Fruit fly (Drosophila melanogaster) whole organism, prepupa: ENCODE results near the gene ppk23.
A peak's percentile ranks its signal among the peaks of the same experiment; 100 is the strongest.

ENCODE experiments used
- Blimp-1 ChIP-seq: fragments of 200-800 bp; sonication (Bioruptor generic); optimal IDR thresholded peaks from 3 replicates; lab custom pipeline; 2017; ENCODE audit warnings: missing biosample characterization, missing genetic modification characterization, mild to moderate bottlenecking, moderate library complexity, missing genetic modification reagents
- CG10669 ChIP-seq: fragments of 200-800 bp; sonication (Bioruptor generic); optimal IDR thresholded peaks from 3 replicates; lab custom pipeline; 2018; ENCODE audit warnings: missing biosample characterization, mild to moderate bottlenecking, missing genetic modification characterization, moderate library complexity
- CG11294 ChIP-seq: fragments of 200-800 bp; sonication (Bioruptor generic); IDR thresholded peaks from 2 replicates; pipeline ENCODE4 v1.3.6; 2022; ENCODE audit warnings: missing biosample characterization, missing genetic modification characterization
- CG11902 ChIP-seq: fragments of 200-800 bp; sonication (Bioruptor generic); optimal IDR thresholded peaks from 3 replicates; lab custom pipeline; 2016; ENCODE audit warnings: missing biosample characterization, missing genetic modification characterization
- CG15336 ChIP-seq: fragments of 200-800 bp; sonication (Bioruptor generic); IDR thresholded peaks from 2 replicates; pipeline ENCODE4 v1.3.6; 2022; ENCODE audit warnings: missing biosample characterization, missing genetic modification characterization
- CG1621 ChIP-seq: fragments of 200-800 bp; sonication (Bioruptor generic); optimal IDR thresholded peaks from 3 replicates; lab custom pipeline; 2018; ENCODE audit warnings: missing biosample characterization, mild to moderate bottlenecking, missing genetic modification characterization
- CG3032 ChIP-seq: fragments of 200-800 bp; optimal IDR thresholded peaks from 2 replicates; lab custom pipeline; 2019; ENCODE audit warnings: missing biosample characterization, mild to moderate bottlenecking, missing genetic modification characterization, moderate library complexity
- CG31627 ChIP-seq: fragments of 200-800 bp; sonication (Bioruptor generic); optimal IDR thresholded peaks from 3 replicates; lab custom pipeline; 2016; ENCODE audit warnings: missing biosample characterization, missing genetic modification characterization
- CG32006 ChIP-seq: fragments of 200-800 bp; sonication (Bioruptor generic); optimal IDR thresholded peaks from 3 replicates; lab custom pipeline; 2017; ENCODE audit warnings: missing biosample characterization, mild to moderate bottlenecking, missing genetic modification characterization
- CG34406 ChIP-seq: fragments of 200-800 bp; sonication (Bioruptor generic); optimal IDR thresholded peaks from 3 replicates; lab custom pipeline; 2016; ENCODE audit warnings: missing biosample characterization, missing genetic modification characterization
- CG6276 ChIP-seq: fragments of 200-800 bp; sonication (Bioruptor generic); optimal IDR thresholded peaks from 2 replicates; lab custom pipeline; 2017; ENCODE audit warnings: missing biosample characterization, mild to moderate bottlenecking, missing genetic modification characterization
- CG6792 ChIP-seq: fragments of 200-800 bp; sonication (Bioruptor generic); optimal IDR thresholded peaks from 3 replicates; lab custom pipeline; 2016; ENCODE audit warnings: missing biosample characterization, missing genetic modification characterization
- CG6854 ChIP-seq: fragments of 200-800 bp; sonication (Bioruptor generic); optimal IDR thresholded peaks from 2 replicates; lab custom pipeline; 2017; ENCODE audit warnings: missing biosample characterization, mild to moderate bottlenecking, missing genetic modification characterization
- CG7368 ChIP-seq: fragments of 200-800 bp; sonication (Bioruptor generic); optimal IDR thresholded peaks from 3 replicates; lab custom pipeline; 2016; ENCODE audit warnings: missing biosample characterization, missing genetic modification characterization
- CG8119 ChIP-seq: fragments of 200-800 bp; sonication (Bioruptor generic); IDR thresholded peaks from 3 replicates; pipeline ENCODE4 v1.3.6; 2022; ENCODE audit warnings: missing biosample characterization, missing genetic modification characterization
- CG8319 ChIP-seq: fragments of 200-800 bp; sonication (Bioruptor generic); optimal IDR thresholded peaks from 3 replicates; lab custom pipeline; 2016; ENCODE audit warnings: missing biosample characterization, missing genetic modification characterization
- CG8632 ChIP-seq: fragments of 200-800 bp; sonication (Bioruptor generic); optimal IDR thresholded peaks from 3 replicates; lab custom pipeline; 2016; ENCODE audit warnings: missing biosample characterization, missing genetic modification characterization
- CG9139 ChIP-seq: fragments of 200-800 bp; sonication (Bioruptor generic); optimal IDR thresholded peaks from 3 replicates; lab custom pipeline; 2017; ENCODE audit warnings: missing biosample characterization, mild to moderate bottlenecking, missing genetic modification characterization
- Eip78C ChIP-seq: fragments of 200-800 bp; sonication (Bioruptor generic); peaks from one replicate; lab custom pipeline; 2016; ENCODE audit warnings: missing biosample characterization, missing genetic modification characterization
- Eip93F ChIP-seq: fragments of 200-800 bp; sonication (Bioruptor generic); optimal IDR thresholded peaks from 2 replicates; lab custom pipeline; 2016; ENCODE audit warnings: missing biosample characterization, mild to moderate bottlenecking, missing genetic modification characterization
- Ets21C ChIP-seq: fragments of 200-800 bp; sonication (Bioruptor generic); optimal IDR thresholded peaks from 3 replicates; lab custom pipeline; 2016; ENCODE audit warnings: missing biosample characterization, missing genetic modification characterization
- Ets96B ChIP-seq: fragments of 200-800 bp; optimal IDR thresholded peaks from 2 replicates; lab custom pipeline; 2019; ENCODE audit warnings: missing biosample characterization, mild to moderate bottlenecking, missing genetic modification characterization, moderate library complexity
- Gug ChIP-seq: fragments of 200-800 bp; sonication (Bioruptor generic); IDR thresholded peaks from 2 replicates; pipeline ENCODE4 v1.3.6; 2022; ENCODE audit warnings: missing biosample characterization, missing genetic modification characterization
- Hr38 ChIP-seq: sonication (Bioruptor generic); optimal IDR thresholded peaks from 2 replicates; lab custom pipeline; 2016; ENCODE audit warnings: missing biosample characterization, missing genetic modification characterization
- Hr39 ChIP-seq: fragments of 200-800 bp; sonication (Bioruptor generic); optimal IDR thresholded peaks from 2 replicates; lab custom pipeline; 2016; ENCODE audit warnings: missing biosample characterization, missing genetic modification characterization
- Hr4 ChIP-seq: fragments of 200-800 bp; sonication (Bioruptor generic); optimal IDR thresholded peaks from 3 replicates; lab custom pipeline; 2016; ENCODE audit warnings: missing biosample characterization, missing genetic modification characterization
- Lpt ChIP-seq: fragments of 200-800 bp; sonication (Bioruptor generic); optimal IDR thresholded peaks from 3 replicates; lab custom pipeline; 2016; ENCODE audit warnings: missing biosample characterization, missing genetic modification characterization
- Met ChIP-seq: fragments of 200-800 bp; sonication (Bioruptor generic); optimal IDR thresholded peaks from 3 replicates; lab custom pipeline; 2016; ENCODE audit warnings: missing biosample characterization, missing genetic modification characterization
- OdsH ChIP-seq: fragments of 200-800 bp; sonication (Bioruptor generic); optimal IDR thresholded peaks from 3 replicates; lab custom pipeline; 2016; ENCODE audit warnings: missing biosample characterization, missing genetic modification characterization
- Sox102F ChIP-seq: fragments of 200-800 bp; sonication (Bioruptor generic); optimal IDR thresholded peaks from 2 replicates; lab custom pipeline; 2016; ENCODE audit warnings: missing biosample characterization, mild to moderate bottlenecking, missing genetic modification characterization
- Sox15 ChIP-seq: fragments of 200-800 bp; sonication (Bioruptor generic); optimal IDR thresholded peaks from 3 replicates; lab custom pipeline; 2016; ENCODE audit warnings: missing biosample characterization, missing genetic modification characterization
- achi ChIP-seq: fragments of 200-800 bp; sonication (Bioruptor generic); optimal IDR thresholded peaks from 3 replicates; lab custom pipeline; 2016; ENCODE audit warnings: missing biosample characterization, missing genetic modification characterization
- acj6 ChIP-seq: fragments of 200-800 bp; sonication (Bioruptor generic); optimal IDR thresholded peaks from 3 replicates; lab custom pipeline; 2016; ENCODE audit warnings: missing biosample characterization, missing genetic modification characterization
- cyc ChIP-seq: fragments of 200-800 bp; sonication (Bioruptor generic); optimal IDR thresholded peaks from 3 replicates; lab custom pipeline; 2016; ENCODE audit warnings: missing biosample characterization, missing genetic modification characterization
- dac ChIP-seq: fragments of 200-800 bp; sonication (Bioruptor generic); optimal IDR thresholded peaks from 2 replicates; lab custom pipeline; 2017; ENCODE audit warnings: missing biosample characterization, mild to moderate bottlenecking, missing genetic modification characterization
- dsx ChIP-seq: fragments of 200-800 bp; optimal IDR thresholded peaks from 3 replicates; lab custom pipeline; 2019; ENCODE audit warnings: missing biosample characterization, mild to moderate bottlenecking, missing genetic modification characterization, moderate library complexity; ENCODE audit not compliant: poor library complexity, severe bottlenecking
- eg ChIP-seq: fragments of 200-800 bp; sonication (Bioruptor generic); IDR thresholded peaks from 3 replicates; pipeline ENCODE4 v1.3.6; 2022; ENCODE audit warnings: missing biosample characterization, missing genetic modification characterization
- esn ChIP-seq: fragments of 200-800 bp; sonication (Bioruptor generic); optimal IDR thresholded peaks from 2 replicates; lab custom pipeline; 2016; ENCODE audit warnings: missing biosample characterization, mild to moderate bottlenecking, missing genetic modification characterization, moderate library complexity
- fd59A ChIP-seq: fragments of 200-800 bp; sonication (Bioruptor generic); optimal IDR thresholded peaks from 2 replicates; lab custom pipeline; 2017; ENCODE audit warnings: missing biosample characterization, mild to moderate bottlenecking, missing genetic modification characterization, missing genetic modification reagents
- fkh ChIP-seq: fragments of 200-800 bp; sonication (Bioruptor generic); optimal IDR thresholded peaks from 3 replicates; lab custom pipeline; 2017; ENCODE audit warnings: missing biosample characterization, mild to moderate bottlenecking, missing genetic modification characterization, moderate library complexity
- lz ChIP-seq: fragments of 200-800 bp; sonication (Bioruptor generic); optimal IDR thresholded peaks from 3 replicates; lab custom pipeline; 2016; ENCODE audit warnings: missing biosample characterization, missing genetic modification characterization
- net ChIP-seq: fragments of 200-800 bp; sonication (Bioruptor generic); optimal IDR thresholded peaks from 3 replicates; lab custom pipeline; 2016; ENCODE audit warnings: missing biosample characterization, missing genetic modification characterization
- salr ChIP-seq, 2 experiments: fragments of 200-800 bp; sonication (Bioruptor generic); optimal IDR thresholded peaks; 3 replicates each; lab custom pipeline; 2016 to 2018; ENCODE audit warnings: missing biosample characterization in 2 of 2, missing genetic modification characterization in 2 of 2, mild to moderate bottlenecking in 1 of 2
- spab ChIP-seq: fragments of 200-800 bp; sonication (Bioruptor generic); optimal IDR thresholded peaks from 2 replicates; lab custom pipeline; 2017; ENCODE audit warnings: missing biosample characterization, mild to moderate bottlenecking, missing genetic modification characterization, missing genetic modification reagents
- ss ChIP-seq, 2 experiments: fragments of 200-800 bp; sonication (Bioruptor generic); optimal IDR thresholded peaks; 2 replicates in 1 of 2; 3 replicates in 1 of 2; lab custom pipeline; 2017 to 2018; ENCODE audit warnings: mild to moderate bottlenecking in 2 of 2, missing biosample characterization in 2 of 2, missing genetic modification characterization in 2 of 2, moderate library complexity in 1 of 2
- vri ChIP-seq: fragments of 200-800 bp; sonication (Bioruptor generic); optimal IDR thresholded peaks from 3 replicates; lab custom pipeline; 2016; ENCODE audit warnings: missing biosample characterization, mild to moderate bottlenecking, missing genetic modification characterization

The ppk23 gene

DNA sequence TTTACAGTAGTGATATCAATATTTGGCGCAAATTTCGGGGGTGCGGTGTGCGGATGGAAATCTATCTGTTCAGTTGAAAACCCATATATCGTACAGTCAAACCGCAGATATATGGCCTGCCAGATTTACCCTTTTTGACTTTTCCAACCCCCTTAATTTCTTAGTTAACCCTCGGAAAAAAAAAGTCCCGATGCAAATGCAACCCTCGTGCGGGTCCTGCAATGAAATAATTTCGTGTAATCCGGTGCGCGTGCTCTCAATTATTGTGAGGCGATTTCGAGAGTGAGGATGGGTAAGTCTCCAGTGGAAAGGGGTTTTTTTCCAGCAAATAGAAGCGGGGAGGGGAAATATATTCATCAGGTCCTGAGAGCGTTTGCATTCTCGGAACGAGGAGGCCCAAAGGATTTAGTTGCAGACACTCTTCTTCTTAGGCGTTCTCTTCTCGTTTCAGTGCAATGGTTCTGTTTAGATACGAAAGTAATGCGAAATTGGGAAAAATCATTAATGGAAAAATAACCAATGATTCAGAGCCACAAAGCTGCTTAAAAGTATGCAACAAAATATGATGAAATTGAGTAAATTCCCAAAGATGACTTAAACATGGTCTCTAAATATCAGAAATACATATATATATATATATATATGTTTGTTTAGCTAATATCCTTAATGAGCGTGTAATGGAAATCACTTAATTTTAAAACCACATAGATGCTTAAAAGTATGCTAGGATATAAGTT, 48.2 kb downstream of the ppk23 start:
- TF ChIP-seq salr (GFP tag; optimal IDR thresholded peaks at IDR 0.05; lab: Kevin White, UChicago) = no peak
- no peak for TF ChIP-seq Eip93F
- TF ChIP-seq CG7368 (GFP tag; lab: Kevin White, UChicago) = no peak
- TF ChIP-seq fd59A (GFP tag; lab: Kevin White, UChicago) = no peak
- TF ChIP-seq Lpt (GFP tag; lab: Kevin White, UChicago) = no peak
- no peak for TF ChIP-seq CG9139 (GFP tag; lab: Kevin White, UChicago)
- TF ChIP-seq Ets96B (tag; lab: Kevin White, UChicago) = no peak

DNA sequence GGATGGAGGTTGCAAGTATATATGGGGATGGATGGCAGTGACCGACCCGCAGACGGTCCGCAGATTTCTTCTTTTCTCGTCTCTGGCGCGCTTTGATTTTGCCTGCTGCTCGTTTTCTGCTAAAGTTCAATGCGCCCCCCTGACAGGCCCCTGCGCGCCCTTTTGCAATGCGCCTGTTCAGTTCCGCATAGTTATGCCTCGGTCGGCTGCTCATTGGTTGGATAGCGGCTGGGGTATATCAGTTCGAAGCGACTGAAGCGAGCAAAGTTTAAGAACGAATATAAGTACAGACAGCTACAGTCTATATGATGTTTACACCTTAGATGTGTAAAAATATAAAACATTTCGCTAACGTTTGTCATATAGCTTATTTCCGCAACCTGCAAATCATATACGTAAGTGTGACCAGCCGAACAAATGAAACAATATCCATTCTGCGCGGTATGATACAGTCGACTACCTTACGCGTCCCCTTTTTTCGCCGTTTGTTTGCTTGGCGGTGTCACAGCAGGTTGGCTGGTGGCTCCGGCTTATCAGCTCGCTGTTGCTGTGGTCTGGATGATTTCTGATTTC, 50.8 kb downstream of the ppk23 start:
- peak; percentile 52 for TF ChIP-seq OdsH (GFP tag; lab: Kevin White, UChicago)
- TF ChIP-seq esn (GFP tag; lab: Kevin White, UChicago) = peak; percentile 60
- TF ChIP-seq CG8319 (GFP tag; lab: Kevin White, UChicago) = peak; percentile 25
- TF ChIP-seq Eip93F = no peak
- no peak for TF ChIP-seq CG9139 (GFP tag; lab: Kevin White, UChicago)
- TF ChIP-seq salr (GFP tag; optimal IDR thresholded peaks at IDR 0.05; lab: Kevin White, UChicago) = peak; percentile 25 to 44
- TF ChIP-seq CG31627 (GFP tag; lab: Kevin White, UChicago) = peak; percentile 54
- peak; percentile 50 for TF ChIP-seq CG10669 (GFP tag; lab: Kevin White, UChicago)
- TF ChIP-seq CG1621 (tag; lab: Kevin White, UChicago) = peak; percentile 58
- peak; percentile 12 for TF ChIP-seq Blimp-1 (GFP tag; lab: Kevin White, UChicago)
- TF ChIP-seq fd59A (GFP tag; lab: Kevin White, UChicago) = peak; percentile 53
- no peak for TF ChIP-seq Hr38 (GFP tag; lab: Kevin White, UChicago)
- TF ChIP-seq acj6 = peak; percentile 67
- peak; percentile 37 for TF ChIP-seq Sox15 (GFP tag; lab: Kevin White, UChicago)
- no peak for TF ChIP-seq CG6854 (GFP tag; lab: Kevin White, UChicago)
- TF ChIP-seq vri = no peak
- TF ChIP-seq Hr4 = peak; percentile 58
- TF ChIP-seq eg (GFP tag; lab: Robert Waterston, UW) = 0 out of 3 replicates have a peak, but pooled peaks have one; percentile 30
- peak; percentile 57 for TF ChIP-seq lz (GFP tag; lab: Kevin White, UChicago)
- TF ChIP-seq Gug (GFP tag; lab: Robert Waterston, UW) = 0 out of 2 replicates have a peak, but pooled peaks have one; percentile 30
- peak; percentile 89 for TF ChIP-seq Eip78C
- TF ChIP-seq Ets21C (GFP tag; lab: Kevin White, UChicago) = peak; percentile 14
- peak; percentile 36 for TF ChIP-seq CG34406 (GFP tag; lab: Kevin White, UChicago)
- peak; percentile 31 for TF ChIP-seq Sox102F (GFP tag; lab: Kevin White, UChicago)
- peak; percentile 38 for TF ChIP-seq CG8632
- TF ChIP-seq Lpt (GFP tag; lab: Kevin White, UChicago) = no peak
- peak; percentile 66 for TF ChIP-seq CG8119 (GFP tag; lab: Robert Waterston, UW)
- TF ChIP-seq CG11294 (GFP tag; lab: Robert Waterston, UW) = no peak
- peak; percentile 78 for TF ChIP-seq CG32006 (GFP tag; lab: Kevin White, UChicago)
- peak; percentile 60 for TF ChIP-seq CG15336 (GFP tag; lab: Robert Waterston, UW)
- peak; percentile 66 for TF ChIP-seq CG6792 (GFP tag; lab: Kevin White, UChicago)
- peak; percentile 50 for TF ChIP-seq net (GFP tag; lab: Kevin White, UChicago)
- TF ChIP-seq CG7368 (GFP tag; lab: Kevin White, UChicago) = peak; percentile 25
- TF ChIP-seq spab (GFP tag; lab: Kevin White, UChicago) = peak; percentile 41
- peak; percentile 3 to 37 for TF ChIP-seq ss (GFP tag; optimal IDR thresholded peaks at IDR 0.05; lab: Kevin White, UChicago)
- TF ChIP-seq achi (GFP tag; lab: Kevin White, UChicago) = peak; percentile 60
- TF ChIP-seq CG6276 (GFP tag; lab: Kevin White, UChicago) = peak; percentile 56
- peak; percentile 25 for TF ChIP-seq cyc (GFP tag; lab: Kevin White, UChicago)
- peak; percentile 62 for TF ChIP-seq Met
- peak; percentile 7 for TF ChIP-seq dsx
- TF ChIP-seq CG11902 (GFP tag; lab: Kevin White, UChicago) = peak; percentile 24
- peak; percentile 20 for TF ChIP-seq dac (GFP tag; lab: Kevin White, UChicago)
- peak; percentile 18 for TF ChIP-seq fkh
- peak; percentile 59 for TF ChIP-seq Hr39 (GFP tag; lab: Kevin White, UChicago)
- peak; percentile 57 for TF ChIP-seq CG3032 (tag; lab: Kevin White, UChicago)
